Worm (Caenorhabditis elegans): ENCODE data around the gene srd-3.

- no peak for TF ChIP-seq ceh-18 (tag; optimal IDR thresholded peaks at IDR 0.05)
- no peak for TF ChIP-seq pag-3 (tag; optimal IDR thresholded peaks at IDR 0.05; ENCODE audit: borderline replicate concordance)
- no peak for TF ChIP-seq ama-1 (optimal IDR thresholded peaks at IDR 0.05)
- TF ChIP-seq elt-4 (tag; optimal IDR thresholded peaks at IDR 0.05) = no peak
- TF ChIP-seq Y22D7AL.16 (tag; optimal IDR thresholded peaks at IDR 0.05) = no peak
- no peak for TF ChIP-seq unc-86 (tag; optimal IDR thresholded peaks at IDR 0.05)
- no peak for TF ChIP-seq ztf-16 (tag; optimal IDR thresholded peaks at IDR 0.05)
- TF ChIP-seq pqm-1 (tag; optimal IDR thresholded peaks at IDR 0.05) = no peak
- no peak for TF ChIP-seq fkh-10 (GFP tag; optimal IDR thresholded peaks at IDR 0.05)
- no peak for TF ChIP-seq ceh-19 (GFP tag; optimal IDR thresholded peaks at IDR 0.05)
- no peak for TF ChIP-seq mec-3 (tag; optimal IDR thresholded peaks at IDR 0.05; ENCODE audit: borderline replicate concordance)
- no peak for TF ChIP-seq ceh-22 (tag; optimal IDR thresholded peaks at IDR 0.05)
- no peak for TF ChIP-seq dmd-4 (tag; optimal IDR thresholded peaks at IDR 0.05; ENCODE audit: borderline replicate concordance)
These were observed 16.6 kb downstream of the srd-3 start for ce11 chrII:112231-112630.

Data from whole organism, late embryonic.